1 fruit fly cellular context compared by ENCODE assay signal in genomic region chr3L:13022854-13023560, dm6.
TF ChIP-seq lines count a peak whose summit lies in the region.

Gene RpS12, plus strand, starts transcription at chr3L:13023352.

TF ChIP-seq in whole organism, embryonic, 481 proteins besides CTCF, POLR2A, EP300 and RAD21 (continued from another document):
- TF ChIP-seq CG18476 (GFP tag; optimal IDR thresholded peaks at IDR 0.05; lab: Kevin White, UChicago) (no peak), otp (GFP tag; IDR thresholded peaks at IDR 0.05; lab: Robert Waterston, UW) (peak; percentile 82), shn (GFP tag; optimal IDR thresholded peaks at IDR 0.05; lab: Kevin White, UChicago) (peak; percentile 83), cwo (GFP tag; optimal IDR thresholded peaks at IDR 0.05; lab: Kevin White, UChicago) (peak; percentile 25), CG4730 (GFP tag; IDR thresholded peaks at IDR 0.05; lab: Robert Waterston, UW) (peak; percentile 48), jing (GFP tag; optimal IDR thresholded peaks at IDR 0.05; lab: Kevin White, UChicago) (peak; percentile 22), Lhr (GFP tag; optimal IDR thresholded peaks at IDR 0.05; lab: Kevin White, UChicago) (peak; percentile 54), gro (GFP tag; optimal IDR thresholded peaks at IDR 0.05; lab: Kevin White, UChicago) (peak; percentile 82), CG9876 (GFP tag; optimal IDR thresholded peaks at IDR 0.05; lab: Kevin White, UChicago) (peak; percentile 88), lola (GFP tag; optimal IDR thresholded peaks at IDR 0.05; lab: Kevin White, UChicago) (peak in 2 of 3 experiments; percentile 15 to 51), CG3726 (GFP tag; IDR thresholded peaks at IDR 0.05; lab: Robert Waterston, UW) (0 out of 3 replicates have a peak, but pooled peaks have one; percentile 54), unpg (GFP tag; optimal IDR thresholded peaks at IDR 0.05; lab: Kevin White, UChicago) (peak; percentile 65), Side (GFP tag; optimal IDR thresholded peaks at IDR 0.05; lab: Kevin White, UChicago) (peak; percentile 68), CG9932 (GFP tag; IDR thresholded peaks at IDR 0.05; lab: Robert Waterston, UW) (peak; percentile 92), sens (GFP tag; lab: Kevin White, UChicago) (peak; percentile 92), tap (tag; optimal IDR thresholded peaks at IDR 0.05; lab: Kevin White, UChicago) (peak; percentile 58), Bgb (GFP tag; IDR thresholded peaks at IDR 0.05; lab: Robert Waterston, UW; ENCODE audit: partially characterized antibody) (peak; percentile 91), CG1602 (GFP tag; optimal IDR thresholded peaks at IDR 0.05; lab: Kevin White, UChicago) (peak; percentile 66), CG17359 (tag; optimal IDR thresholded peaks at IDR 0.05; lab: Kevin White, UChicago) (peak; percentile 68), CG11723 (GFP tag; optimal IDR thresholded peaks at IDR 0.05; lab: Kevin White, UChicago) (peak; percentile 71), zfh2 (GFP tag; optimal IDR thresholded peaks at IDR 0.05; lab: Kevin White, UChicago) (peak; percentile 78), CG17186 (GFP tag; optimal IDR thresholded peaks at IDR 0.05; lab: Kevin White, UChicago) (peak; percentile 82), CG1024 (GFP tag; IDR thresholded peaks at IDR 0.05; lab: Robert Waterston, UW) (peak; percentile 70), tgo (GFP tag; IDR thresholded peaks at IDR 0.05; lab: Robert Waterston, UW) (peak; percentile 55), H2.0 (GFP tag; IDR thresholded peaks at IDR 0.05; lab: Robert Waterston, UW) (peak; percentile 75), Sox102F (GFP tag; optimal IDR thresholded peaks at IDR 0.05; lab: Kevin White, UChicago) (peak; percentile 34), fd3F (GFP tag; optimal IDR thresholded peaks at IDR 0.05; lab: Kevin White, UChicago) (peak; percentile 64), D (optimal IDR thresholded peaks at IDR 0.05; lab: Kevin White, UChicago) (no peak), D (GFP tag; optimal IDR thresholded peaks at IDR 0.05; lab: Kevin White, UChicago) (peak; percentile 54), CG10147 (GFP tag; optimal IDR thresholded peaks at IDR 0.05; lab: Kevin White, UChicago) (peak; percentile 28), CG18599 (GFP tag; optimal IDR thresholded peaks at IDR 0.05; lab: Kevin White, UChicago) (peak; percentile 78), Chrac-16 (GFP tag; optimal IDR thresholded peaks at IDR 0.05; lab: Kevin White, UChicago) (peak; percentile 55), CG32772 (GFP tag; IDR thresholded peaks at IDR 0.05; lab: Robert Waterston, UW) (peak; percentile 62), insv (GFP tag; optimal IDR thresholded peaks at IDR 0.05; lab: Kevin White, UChicago) (peak in 1 of 2 experiments; percentile 62), CG17829 (tag; optimal IDR thresholded peaks at IDR 0.05; lab: Kevin White, UChicago) (peak; percentile 35), CG4404 (GFP tag; IDR thresholded peaks at IDR 0.05; lab: Robert Waterston, UW) (peak; percentile 28), en (GFP tag; optimal IDR thresholded peaks at IDR 0.05; lab: Kevin White, UChicago) (peak; percentile 73), ken (GFP tag; IDR thresholded peaks at IDR 0.05; lab: Robert Waterston, UW) (peak; percentile 76; the same call in 2 of the 3 replicates), CG7928 (GFP tag; optimal IDR thresholded peaks at IDR 0.05; lab: Kevin White, UChicago) (peak; percentile 51), HLH54F (GFP tag; optimal IDR thresholded peaks at IDR 0.05; lab: Kevin White, UChicago) (peak; percentile 73), ro (GFP tag; IDR thresholded peaks at IDR 0.05; lab: Robert Waterston, UW) (no peak), mld (GFP tag; IDR thresholded peaks at IDR 0.05; lab: Robert Waterston, UW; ENCODE audit: partially characterized antibody) (peak; percentile 70; the same call in 2 of the 3 replicates), CG7271 (tag; optimal IDR thresholded peaks at IDR 0.05; lab: Kevin White, UChicago) (peak; percentile 83), CG11696 (GFP tag; IDR thresholded peaks at IDR 0.05; lab: Robert Waterston, UW) (no peak)
